Worm (Caenorhabditis elegans) whole organism, L1 larva: ENCODE results near the gene ins-6.

Experiments used
- blmp-1 ChIP-seq: fragments of 150-350 bp; optimal IDR thresholded peaks from 2 replicates; lab custom pipeline; 2014; ENCODE audit warnings: missing biosample characterization, missing genetic modification characterization
- lin-14 ChIP-seq: fragments of 200-800 bp; sonication (Bioruptor generic); optimal IDR thresholded peaks from 2 replicates; lab custom pipeline; 2018; ENCODE audit warnings: mild to moderate bottlenecking, missing genetic modification characterization, moderate library complexity, missing compliant biosample characterization
- mdl-1 ChIP-seq, 2 experiments: fragments of 150-350 bp; optimal IDR thresholded peaks; 2 replicates each; lab custom pipeline; 2014 to 2017; ENCODE audit warnings: missing biosample characterization in 2 of 2, missing genetic modification characterization in 2 of 2, inconsistent platforms in 1 of 2
- mep-1 ChIP-seq: fragments of 150-350 bp; optimal IDR thresholded peaks from 2 replicates; lab custom pipeline; 2014; ENCODE audit warnings: missing biosample characterization, missing genetic modification characterization
- nhr-76 ChIP-seq: sonication (generic microtip); optimal IDR thresholded peaks from 2 replicates; lab custom pipeline; 2017; ENCODE audit warnings: missing biosample characterization, missing genetic modification characterization
- sox-4 ChIP-seq: sonication (generic microtip); optimal IDR thresholded peaks from 2 replicates; lab custom pipeline; 2016; ENCODE audit warnings: missing genetic modification characterization, missing compliant biosample characterization
- tbx-2 ChIP-seq: sonication (generic microtip); optimal IDR thresholded peaks from 2 replicates; lab custom pipeline; 2016; ENCODE audit warnings: missing genetic modification characterization, missing compliant biosample characterization
- unc-62 ChIP-seq: fragments of 150-350 bp; optimal IDR thresholded peaks from 2 replicates; lab custom pipeline; 2014; ENCODE audit warnings: missing biosample characterization, missing genetic modification reagents, missing genetic modification characterization

- TF ChIP-seq tbx-2 (no peak), blmp-1 (tag; lab: Kevin White, UChicago) (no peak), mdl-1 (tag; optimal IDR thresholded peaks at IDR 0.05; lab: Kevin White, UChicago) (no peak), nhr-76 (tag; lab: Kevin White, UChicago) (no peak), lin-14 (GFP tag; lab: Kevin White, UChicago) (no peak), mep-1 (no peak), sox-4 (no peak), unc-62 (GFP tag; lab: Kevin White, UChicago) (no peak)
These were observed at the start of gene ins-6 for ce11 chrII:6000136-6000535.
